Fruit fly (Drosophila melanogaster): Measurements from ENCODE around the gene kek5.

The kek5 gene

DNA sequence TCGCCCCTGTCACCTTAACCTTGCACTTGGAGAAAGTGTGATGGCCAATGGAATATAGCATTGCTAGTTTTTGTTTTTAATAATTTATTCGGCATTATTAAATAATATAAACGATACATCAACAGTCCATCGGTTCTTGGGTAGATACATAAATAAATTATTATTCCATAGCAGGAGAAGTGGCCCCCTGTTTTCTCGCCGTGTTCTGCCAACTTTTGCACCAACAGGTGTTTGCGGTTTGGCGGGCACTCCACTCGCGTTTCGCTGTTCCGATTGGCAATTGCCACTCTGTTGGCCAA is 29.2 kb upstream of the kek5 start (continued):
- TF ChIP-seq CG15696 (tag; optimal IDR thresholded peaks at IDR 0.05) (peak; percentile 53), rib (GFP tag; IDR thresholded peaks at IDR 0.05) (peak; percentile 91), ewg (GFP tag; optimal IDR thresholded peaks at IDR 0.05) (peak; percentile 53), Gsc (GFP tag; IDR thresholded peaks at IDR 0.05) (no peak), Ravus (GFP tag; IDR thresholded peaks at IDR 0.05) (peak; percentile 57), PHDP (tag; optimal IDR thresholded peaks at IDR 0.05) (peak; percentile 87), CG12659 (GFP tag; optimal IDR thresholded peaks at IDR 0.05) (peak; percentile 85), CG7987 (GFP tag; optimal IDR thresholded peaks at IDR 0.05) (peak; percentile 38), Doc3 (GFP tag; IDR thresholded peaks at IDR 0.05; ENCODE audit: partially characterized antibody) (no peak), C15 (GFP tag; IDR thresholded peaks at IDR 0.05) (0 out of 3 replicates have a peak, but pooled peaks have one; percentile 58), Dip3 (GFP tag; optimal IDR thresholded peaks at IDR 0.05) (peak; percentile 81), zf30C (GFP tag; optimal IDR thresholded peaks at IDR 0.05) (peak; percentile 82), exex (tag; optimal IDR thresholded peaks at IDR 0.05) (peak; percentile 61), HLH3B (GFP tag; IDR thresholded peaks at IDR 0.05) (peak; percentile 66; the same call in 1 of the 2 replicates), MTF-1 (GFP tag; optimal IDR thresholded peaks at IDR 0.05; ENCODE audit: borderline replicate concordance) (no peak), Abd-B (GFP tag; optimal IDR thresholded peaks at IDR 0.05) (peak; percentile 38), ac (GFP tag; optimal IDR thresholded peaks at IDR 0.05) (no peak), otp (GFP tag; IDR thresholded peaks at IDR 0.05) (peak; percentile 68; the same call in 2 of the 3 replicates), tap (tag; optimal IDR thresholded peaks at IDR 0.05) (peak; percentile 62), CG7839 (tag; optimal IDR thresholded peaks at IDR 0.05) (peak; percentile 85), CG9215 (GFP tag; IDR thresholded peaks at IDR 0.05) (peak; percentile 81), NK7.1 (GFP tag; optimal IDR thresholded peaks at IDR 0.05) (no peak), Mes4 (GFP tag; optimal IDR thresholded peaks at IDR 0.05) (peak; percentile 44), Mrtf (GFP tag; IDR thresholded peaks at IDR 0.05) (peak; percentile 77), CG10147 (GFP tag; optimal IDR thresholded peaks at IDR 0.05) (peak; percentile 79), CG1792 (GFP tag; optimal IDR thresholded peaks at IDR 0.05) (peak; percentile 61), CG11695 (GFP tag; IDR thresholded peaks at IDR 0.05) (peak; percentile 70), CG18599 (GFP tag; optimal IDR thresholded peaks at IDR 0.05) (peak; percentile 95), mirr (GFP tag; optimal IDR thresholded peaks at IDR 0.05) (peak; percentile 48), CG9876 (GFP tag; optimal IDR thresholded peaks at IDR 0.05) (peak; percentile 1), CG4854 (GFP tag; optimal IDR thresholded peaks at IDR 0.05) (peak; percentile 82), CG18262 (tag; optimal IDR thresholded peaks at IDR 0.05) (peak; percentile 75), CG1024 (GFP tag; IDR thresholded peaks at IDR 0.05) (peak; percentile 44; the same call in 1 of the 2 replicates), Stat92E (GFP tag; optimal IDR thresholded peaks at IDR 0.05) (no peak), CG1603 (tag; optimal IDR thresholded peaks at IDR 0.05) (peak; percentile 80), CG6854 (GFP tag; optimal IDR thresholded peaks at IDR 0.05) (peak; percentile 63), lilli (GFP tag; optimal IDR thresholded peaks at IDR 0.05) (peak; percentile 92), CG7372 (GFP tag; IDR thresholded peaks at IDR 0.05) (peak; percentile 61; the same call in 1 of the 2 replicates), slp2 (GFP tag; optimal IDR thresholded peaks at IDR 0.05) (peak; percentile 18), CG12071 (GFP tag; optimal IDR thresholded peaks at IDR 0.05) (peak; percentile 69), nau (GFP tag; optimal IDR thresholded peaks at IDR 0.05) (peak; percentile 68), hb (GFP tag; IDR thresholded peaks at IDR 0.05; ENCODE audit: partially characterized antibody) (no peak), Awh (GFP tag; IDR thresholded peaks at IDR 0.05) (peak; percentile 12; the same call in 1 of the 2 replicates), unc-4 (GFP tag; IDR thresholded peaks at IDR 0.05; ENCODE audit: partially characterized antibody) (no peak), chif (GFP tag; optimal IDR thresholded peaks at IDR 0.05) (peak; percentile 66 to 73), Elba2 (GFP tag; optimal IDR thresholded peaks at IDR 0.05) (no peak), CG4282 (GFP tag; optimal IDR thresholded peaks at IDR 0.05) (no peak), sr (GFP tag; IDR thresholded peaks at IDR 0.05) (no peak), jigr1 (GFP tag; IDR thresholded peaks at IDR 0.05) (0 out of 3 replicates have a peak, but pooled peaks have one; percentile 48), CG17359 (tag; optimal IDR thresholded peaks at IDR 0.05) (peak; percentile 85)

Data from whole organism, embryonic.